Fruit fly (Drosophila melanogaster): Measurements from ENCODE around the gene Eig71Ea.

Gene Eig71Ea

DNA sequence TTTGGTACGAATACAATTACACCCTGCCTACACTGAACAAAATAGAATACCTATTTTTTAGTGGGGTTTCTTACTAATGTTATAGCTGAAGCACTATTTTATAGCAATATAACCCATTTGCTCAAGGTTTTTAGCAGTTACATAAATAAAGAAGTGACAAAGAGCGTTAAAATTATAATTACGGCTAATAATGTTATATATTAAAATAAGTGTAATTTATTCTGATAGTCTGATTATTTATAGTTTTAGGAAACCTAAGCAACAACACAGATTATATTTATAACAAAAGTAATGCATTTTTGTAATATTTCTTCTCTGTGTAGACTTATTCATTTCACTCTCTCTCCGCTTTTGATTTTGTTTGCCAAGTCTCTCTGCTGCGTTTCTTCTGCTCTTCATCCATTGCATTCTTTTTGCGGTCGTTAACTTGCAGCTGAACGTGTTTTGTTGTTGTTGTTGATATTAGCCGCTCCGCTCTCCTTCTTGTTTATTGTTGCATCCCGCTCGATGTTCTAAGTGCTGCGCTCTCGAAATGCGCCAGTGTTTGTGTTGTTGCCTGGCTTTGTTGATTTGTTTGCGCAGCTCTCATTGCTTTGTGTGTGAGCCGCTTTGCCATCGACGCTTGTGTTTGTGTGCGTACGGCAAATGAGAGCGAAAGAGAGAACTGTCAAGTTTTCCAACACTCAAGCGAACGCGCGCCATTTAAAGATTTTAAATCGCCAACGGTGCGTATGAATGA lies 23.6 kb downstream of the Eig71Ea start (continued):
- peak; percentile 88 for TF ChIP-seq dsx (GFP tag; optimal IDR thresholded peaks at IDR 0.05; ENCODE audit: poor library complexity, severe bottlenecking)
- TF ChIP-seq salr (GFP tag; optimal IDR thresholded peaks at IDR 0.05), result peak; percentile 73 to 99
- peak; percentile 89 for TF ChIP-seq fkh (GFP tag; optimal IDR thresholded peaks at IDR 0.05)
- peak; percentile 89 for TF ChIP-seq CG8319 (GFP tag; optimal IDR thresholded peaks at IDR 0.05)
- peak; percentile 95 for TF ChIP-seq CG11762 (GFP tag; optimal IDR thresholded peaks at IDR 0.05; ENCODE audit: insufficient read depth)
- TF ChIP-seq CG8119 (GFP tag; IDR thresholded peaks at IDR 0.05), result peak; percentile 98
- TF ChIP-seq acj6 (GFP tag; optimal IDR thresholded peaks at IDR 0.05), result peak; percentile 98
- peak; percentile 77 for TF ChIP-seq Sox102F (GFP tag; optimal IDR thresholded peaks at IDR 0.05)
- TF ChIP-seq CG11294 (GFP tag; IDR thresholded peaks at IDR 0.05), result peak; percentile 87
- TF ChIP-seq CG9139 (GFP tag; optimal IDR thresholded peaks at IDR 0.05), result peak; percentile 87
- TF ChIP-seq Lpt (GFP tag; optimal IDR thresholded peaks at IDR 0.05), result peak; percentile 95
- TF ChIP-seq lz (GFP tag; optimal IDR thresholded peaks at IDR 0.05), result peak; percentile 93
- TF ChIP-seq CG3919 (GFP tag; optimal IDR thresholded peaks at IDR 0.05), result peak; percentile 95
- peak; percentile 82 for TF ChIP-seq Eip93F (GFP tag; optimal IDR thresholded peaks at IDR 0.05)
- peak; percentile 94 for TF ChIP-seq Smox (GFP tag; optimal IDR thresholded peaks at IDR 0.05)
- TF ChIP-seq Eip78C (GFP tag), result peak; percentile 98
- TF ChIP-seq net (GFP tag; optimal IDR thresholded peaks at IDR 0.05), result peak; percentile 92
- peak; percentile 98 for TF ChIP-seq esn (GFP tag; optimal IDR thresholded peaks at IDR 0.05)
- peak; percentile 84 for TF ChIP-seq Ets21C (GFP tag; optimal IDR thresholded peaks at IDR 0.05)
- TF ChIP-seq CG16779 (tag; optimal IDR thresholded peaks at IDR 0.05), result peak; percentile 95

DNA sequence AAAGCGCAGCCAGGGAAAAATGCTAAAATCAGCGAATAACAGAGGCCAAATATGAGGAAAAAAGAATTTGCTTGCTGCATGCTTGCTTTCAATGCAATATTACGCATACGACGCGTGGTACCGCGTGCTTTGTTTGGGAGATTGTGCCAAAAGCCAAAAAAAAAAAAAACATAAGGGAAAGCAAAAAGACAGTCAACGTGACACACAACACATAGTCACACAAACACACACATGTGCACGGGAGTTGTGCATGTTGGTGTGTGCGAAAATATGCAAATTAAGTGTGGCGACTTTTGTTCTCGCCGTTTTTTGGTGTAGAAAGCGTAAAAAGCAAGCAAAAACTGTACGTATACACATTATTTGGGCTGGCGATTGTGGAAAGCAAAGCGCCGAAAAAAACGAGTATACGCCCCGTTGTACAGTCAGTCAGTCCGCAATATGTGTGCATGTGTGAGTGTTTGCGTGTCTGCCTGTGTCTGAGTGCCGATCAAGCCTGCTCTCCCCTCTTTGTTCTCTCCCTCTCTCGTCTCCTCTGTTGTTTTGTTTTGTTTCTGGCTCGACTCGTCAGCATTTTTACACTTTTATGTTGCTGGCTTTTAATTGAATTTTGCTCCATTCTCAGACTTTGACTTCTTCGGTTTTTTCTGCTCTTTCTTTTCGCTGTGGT lies 24.4 kb downstream of the Eig71Ea start:
- peak; percentile 59 for TF ChIP-seq svp (GFP tag)
- TF ChIP-seq CG15336 (GFP tag; IDR thresholded peaks at IDR 0.05), result peak; percentile 41; the same call in 1 of the 2 replicates
- TF ChIP-seq Sox102F (GFP tag; optimal IDR thresholded peaks at IDR 0.05), result no peak
- TF ChIP-seq eg (GFP tag; IDR thresholded peaks at IDR 0.05), result peak; percentile 16; the same call in 1 of the 3 replicates
- TF ChIP-seq Gug (GFP tag; IDR thresholded peaks at IDR 0.05), result no peak

DNA sequence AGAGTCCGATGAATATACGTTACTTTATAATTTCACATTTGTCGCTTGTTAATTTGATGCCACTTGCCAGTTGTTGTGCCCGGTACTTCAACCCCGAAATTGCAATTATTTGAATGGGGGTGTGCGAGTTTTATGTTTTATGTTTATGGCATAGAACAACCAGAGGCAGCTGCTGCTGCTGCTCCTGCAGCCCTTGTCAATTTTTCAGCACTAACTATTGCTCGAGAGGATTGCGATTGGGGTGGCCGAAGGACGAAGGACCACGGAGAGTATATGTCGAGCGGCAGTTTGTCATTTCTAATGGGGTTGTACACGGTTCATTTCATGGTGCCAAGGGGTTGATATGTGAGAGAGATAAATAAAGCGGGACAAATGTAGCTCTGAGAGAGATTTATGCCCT lies 25.4 kb downstream of the Eig71Ea start:
- TF ChIP-seq svp (GFP tag) (peak; percentile 13), CG6854 (GFP tag; optimal IDR thresholded peaks at IDR 0.05) (no peak)

DNA sequence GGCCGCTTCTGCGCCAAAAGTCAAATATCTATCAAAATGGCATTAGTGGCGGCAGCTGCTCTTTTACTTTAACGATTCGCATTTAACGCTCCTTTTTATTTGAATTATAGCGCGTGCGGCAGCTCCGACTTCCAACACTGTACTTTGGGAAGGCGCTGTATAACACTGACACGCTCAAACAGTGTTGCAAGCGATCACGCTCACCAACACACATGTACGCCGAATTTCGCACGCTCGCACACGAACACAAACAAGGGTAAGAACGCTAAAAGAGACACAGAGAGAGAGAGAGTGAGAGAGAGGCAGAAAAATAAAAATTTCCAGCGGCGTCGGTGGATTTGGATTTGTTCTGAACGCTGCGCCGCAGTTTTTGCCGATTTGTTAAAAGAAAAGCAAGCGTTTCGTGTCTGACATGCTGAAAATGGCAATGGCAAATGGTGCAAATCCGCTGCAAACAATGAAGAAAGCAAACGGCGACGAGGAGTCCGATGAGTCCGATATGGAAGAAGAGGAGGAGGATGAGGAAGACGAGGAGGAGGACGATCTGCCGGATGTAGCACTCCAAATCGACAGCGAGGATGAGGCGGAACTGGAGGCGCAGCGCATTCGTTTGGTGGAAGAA lies 29.7 kb downstream of the Eig71Ea start, which contains the start of gene Phs:
TSS of gene Phs (plus strand) at position 276 of the 622 bp plus-strand sequence.
- TF ChIP-seq CG8632 (GFP tag; optimal IDR thresholded peaks at IDR 0.05) (peak; percentile 15), Hr4 (GFP tag; optimal IDR thresholded peaks at IDR 0.05) (peak; percentile 28), CG6792 (GFP tag; optimal IDR thresholded peaks at IDR 0.05) (peak; percentile 66), CG32006 (GFP tag; optimal IDR thresholded peaks at IDR 0.05) (peak; percentile 59), dsx (GFP tag; optimal IDR thresholded peaks at IDR 0.05; ENCODE audit: poor library complexity, severe bottlenecking) (peak; percentile 72), achi (GFP tag; optimal IDR thresholded peaks at IDR 0.05) (peak; percentile 68), fd85E (GFP tag; optimal IDR thresholded peaks at IDR 0.05) (peak; percentile 65), Eip93F (GFP tag; optimal IDR thresholded peaks at IDR 0.05) (no peak), vri (GFP tag; optimal IDR thresholded peaks at IDR 0.05) (peak; percentile 81), CG16779 (tag; optimal IDR thresholded peaks at IDR 0.05) (peak; percentile 29), CG6276 (GFP tag; optimal IDR thresholded peaks at IDR 0.05) (no peak), CG10631 (GFP tag; optimal IDR thresholded peaks at IDR 0.05) (peak; percentile 67), Blimp-1 (GFP tag; optimal IDR thresholded peaks at IDR 0.05) (peak; percentile 50), Gug (GFP tag; IDR thresholded peaks at IDR 0.05) (peak; percentile 33; the same call in 1 of the 2 replicates), spab (GFP tag; optimal IDR thresholded peaks at IDR 0.05) (peak; percentile 15), Ets21C (GFP tag; optimal IDR thresholded peaks at IDR 0.05) (peak; percentile 63), Smox (GFP tag; optimal IDR thresholded peaks at IDR 0.05) (peak; percentile 58), CG11762 (GFP tag; optimal IDR thresholded peaks at IDR 0.05; ENCODE audit: insufficient read depth) (no peak), CG3919 (GFP tag; optimal IDR thresholded peaks at IDR 0.05) (peak; percentile 90), CG8119 (GFP tag; IDR thresholded peaks at IDR 0.05) (no peak), CG6808 (GFP tag; optimal IDR thresholded peaks at IDR 0.05) (peak; percentile 41), fkh (GFP tag; optimal IDR thresholded peaks at IDR 0.05) (peak; percentile 57), CG3032 (tag; optimal IDR thresholded peaks at IDR 0.05) (peak; percentile 42), Hr39 (GFP tag; optimal IDR thresholded peaks at IDR 0.05) (peak; percentile 77), dac (GFP tag; optimal IDR thresholded peaks at IDR 0.05) (peak; percentile 41), svp (GFP tag) (peak; percentile 85), pdm3 (GFP tag; optimal IDR thresholded peaks at IDR 0.05) (peak; percentile 74), salr (GFP tag; optimal IDR thresholded peaks at IDR 0.05) (peak; percentile 6 to 51)

Data from whole organism, prepupa.